Worm (Caenorhabditis elegans): ENCODE measurements around the gene str-1.

DNA sequence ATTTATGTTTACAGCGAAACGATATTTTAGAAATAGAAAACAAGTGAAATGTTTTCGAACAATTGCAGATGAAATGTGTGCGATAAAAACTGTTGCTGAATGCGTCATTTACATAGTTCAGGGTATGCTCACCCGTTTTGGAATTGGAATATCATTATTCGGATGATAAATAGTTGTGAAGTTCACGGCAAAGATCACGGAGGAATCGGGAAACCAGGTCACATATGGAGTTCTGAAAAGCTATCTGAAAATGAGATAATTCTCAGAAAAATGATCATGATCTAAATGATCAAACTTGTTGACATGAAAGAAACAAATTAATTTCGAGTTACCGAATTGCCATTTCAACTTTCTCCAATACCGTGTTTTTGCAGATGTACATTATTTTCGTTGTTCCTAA lies 22.1 kb downstream of the str-1 start, which contains the start of gene best-16:
- no peak for TF ChIP-seq nhr-12 (tag; optimal IDR thresholded peaks at IDR 0.05)
- no peak for TF ChIP-seq ama-1 (optimal IDR thresholded peaks at IDR 0.05)
- no peak for TF ChIP-seq mdl-1 (tag; optimal IDR thresholded peaks at IDR 0.05)
- no peak for TF ChIP-seq lsy-2 (tag; optimal IDR thresholded peaks at IDR 0.05)
- no peak for TF ChIP-seq ztf-4 (tag; optimal IDR thresholded peaks at IDR 0.05)
- no peak for TF ChIP-seq nhr-11 (tag; optimal IDR thresholded peaks at IDR 0.05)
- TF ChIP-seq blmp-1 (tag; optimal IDR thresholded peaks at IDR 0.05; ENCODE audit: insufficient read depth) = no peak
- no peak for TF ChIP-seq unc-62 (GFP tag; optimal IDR thresholded peaks at IDR 0.05)
- TF ChIP-seq nhr-23 (tag; optimal IDR thresholded peaks at IDR 0.05) = no peak
- no peak for TF ChIP-seq lin-39 (tag; optimal IDR thresholded peaks at IDR 0.05)
- no peak for TF ChIP-seq nhr-10 (tag; optimal IDR thresholded peaks at IDR 0.05)
